Fruit fly (Drosophila melanogaster) whole organism, embryonic: ENCODE measurements around the gene CG12010.

Source experiments
- Awh ChIP-seq: fragments of 200-800 bp; sonication (Bioruptor generic); IDR thresholded peaks from 2 replicates; pipeline ENCODE4, ENCODE4 v1.3.6; 2022; ENCODE audit warnings: missing biosample characterization, missing genetic modification characterization
- CG10321 ChIP-seq: fragments of 200-800 bp; sonication (Bioruptor generic); IDR thresholded peaks from 2 replicates; pipeline ENCODE4 v1.3.6; 2022; ENCODE audit warnings: missing biosample characterization, missing genetic modification characterization
- CG11696 ChIP-seq: fragments of 200-800 bp; sonication (Bioruptor generic); IDR thresholded peaks from 2 replicates; pipeline ENCODE4 v1.3.6; 2022; ENCODE audit warnings: missing biosample characterization, missing genetic modification characterization
- CG12744 ChIP-seq: fragments of 200-800 bp; sonication (Bioruptor generic); optimal IDR thresholded peaks from 2 replicates; lab custom pipeline; 2016; ENCODE audit warnings: missing biosample characterization, missing genetic modification characterization
- CG15011 ChIP-seq: fragments of 200-800 bp; sonication (Bioruptor generic); optimal IDR thresholded peaks from 3 replicates; lab custom pipeline; 2018; ENCODE audit warnings: missing biosample characterization, mild to moderate bottlenecking, missing genetic modification characterization
- CG1647 ChIP-seq: fragments of 200-800 bp; sonication (Bioruptor generic); optimal IDR thresholded peaks from 3 replicates; lab custom pipeline; 2016; ENCODE audit warnings: missing biosample characterization, missing genetic modification characterization
- CG17361 ChIP-seq: fragments of 200-800 bp; sonication (Bioruptor generic); IDR thresholded peaks from 3 replicates; pipeline ENCODE4 v1.3.6; 2022; ENCODE audit warnings: missing biosample characterization, missing genetic modification characterization
- CG17612 ChIP-seq: fragments of 200-800 bp; sonication (Bioruptor generic); IDR thresholded peaks from 2 replicates; pipeline ENCODE4 v1.3.6; 2022; ENCODE audit warnings: missing biosample characterization, missing genetic modification characterization
- CG17829 ChIP-seq: fragments of 200-800 bp; optimal IDR thresholded peaks from 2 replicates; lab custom pipeline; 2019; ENCODE audit warnings: missing biosample characterization, mild to moderate bottlenecking, missing genetic modification characterization, moderate library complexity
- CG2129 ChIP-seq: fragments of 200-800 bp; sonication (Bioruptor generic); IDR thresholded peaks from 2 replicates; pipeline ENCODE4 v1.3.6; 2022; ENCODE audit warnings: missing biosample characterization, missing genetic modification characterization; ENCODE audit not compliant: partially characterized antibody
- CG2712 ChIP-seq: fragments of 200-800 bp; optimal IDR thresholded peaks from 3 replicates; lab custom pipeline; 2019; ENCODE audit warnings: missing biosample characterization, mild to moderate bottlenecking, missing genetic modification characterization, moderate library complexity
- CG30431 ChIP-seq: fragments of 200-800 bp; sonication (Bioruptor generic); optimal IDR thresholded peaks from 2 replicates; lab custom pipeline; 2017; ENCODE audit warnings: missing biosample characterization, missing genetic modification characterization
- CG3407 ChIP-seq: fragments of 200-800 bp; sonication (Bioruptor generic); optimal IDR thresholded peaks from 2 replicates; lab custom pipeline; 2018; ENCODE audit warnings: missing biosample characterization, mild to moderate bottlenecking, missing genetic modification characterization
- CG3995 ChIP-seq: fragments of 200-800 bp; sonication (Bioruptor generic); optimal IDR thresholded peaks from 3 replicates; lab custom pipeline; 2016; ENCODE audit warnings: missing biosample characterization, missing genetic modification characterization
- CG4360 ChIP-seq: fragments of 200-800 bp; sonication (Bioruptor generic); IDR thresholded peaks from 2 replicates; pipeline ENCODE4 v1.3.6; 2022; ENCODE audit warnings: missing biosample characterization, missing genetic modification characterization
- CG43689 ChIP-seq: fragments of 200-800 bp; sonication (Bioruptor generic); IDR thresholded peaks from 2 replicates; pipeline ENCODE4 v1.3.6; 2022; ENCODE audit warnings: missing biosample characterization, missing genetic modification characterization
- CG6689 ChIP-seq: fragments of 200-800 bp; sonication (Bioruptor generic); IDR thresholded peaks from 2 replicates; pipeline ENCODE4 v1.3.6; 2022; ENCODE audit warnings: missing biosample characterization, missing genetic modification characterization
- CG6813 ChIP-seq: fragments of 200-800 bp; sonication (Bioruptor generic); optimal IDR thresholded peaks from 2 replicates; lab custom pipeline; 2017; ENCODE audit warnings: missing biosample characterization, missing genetic modification characterization, mild to moderate bottlenecking, moderate library complexity, missing genetic modification reagents
- CG9876 ChIP-seq: fragments of 200-800 bp; sonication (Bioruptor generic); optimal IDR thresholded peaks from 2 replicates; lab custom pipeline; 2016; ENCODE audit warnings: missing biosample characterization, missing genetic modification characterization
- CTCF ChIP-seq: fragments of 200-800 bp; sonication (Bioruptor generic); optimal IDR thresholded peaks from 2 replicates; lab custom pipeline; 2017; ENCODE audit warnings: missing biosample characterization, mild to moderate bottlenecking, missing genetic modification characterization, moderate library complexity
- Doc3 ChIP-seq: fragments of 200-800 bp; sonication (Bioruptor generic); IDR thresholded peaks from 3 replicates; pipeline ENCODE4 v1.3.6; 2022; ENCODE audit warnings: missing biosample characterization, missing genetic modification characterization; ENCODE audit not compliant: partially characterized antibody
- Fer2 ChIP-seq: fragments of 200-800 bp; sonication (Bioruptor generic); optimal IDR thresholded peaks from 2 replicates; lab custom pipeline; 2018; ENCODE audit warnings: missing biosample characterization, mild to moderate bottlenecking, missing genetic modification characterization, moderate library complexity
- H2.0 ChIP-seq: fragments of 200-800 bp; sonication (Bioruptor generic); IDR thresholded peaks from 2 replicates; pipeline ENCODE4 v1.3.6; 2022; ENCODE audit warnings: missing biosample characterization, missing genetic modification characterization
- Hmx ChIP-seq: fragments of 200-800 bp; sonication (Bioruptor generic); optimal IDR thresholded peaks from 2 replicates; lab custom pipeline; 2016; ENCODE audit warnings: missing biosample characterization, missing genetic modification characterization
- Hr39 ChIP-seq: fragments of >200 bp; optimal IDR thresholded peaks from 2 replicates; lab custom pipeline; 2017
- Neu2 ChIP-seq: fragments of 200-800 bp; sonication (Bioruptor generic); optimal IDR thresholded peaks from 3 replicates; lab custom pipeline; 2016; ENCODE audit warnings: missing biosample characterization, missing genetic modification characterization, borderline replicate concordance
- NfI ChIP-seq: fragments of 200-800 bp; sonication (Bioruptor generic); optimal IDR thresholded peaks from 3 replicates; lab custom pipeline; 2018; ENCODE audit warnings: missing biosample characterization, mild to moderate bottlenecking, missing genetic modification characterization, moderate library complexity
- PHDP ChIP-seq: fragments of 200-800 bp; sonication (Bioruptor generic); optimal IDR thresholded peaks from 3 replicates; lab custom pipeline; 2018; ENCODE audit warnings: missing biosample characterization, mild to moderate bottlenecking, missing genetic modification characterization, moderate library complexity
- Rx ChIP-seq: fragments of 200-800 bp; sonication (Bioruptor generic); IDR thresholded peaks from 2 replicates; pipeline ENCODE4 v1.3.6; 2022; ENCODE audit warnings: missing biosample characterization, missing genetic modification characterization
- Spps ChIP-seq: fragments of 200-800 bp; sonication (Bioruptor generic); optimal IDR thresholded peaks from 2 replicates; lab custom pipeline; 2018; ENCODE audit warnings: missing biosample characterization, mild to moderate bottlenecking, missing genetic modification characterization
- Vsx1 ChIP-seq: fragments of 200-800 bp; sonication (Bioruptor generic); optimal IDR thresholded peaks from 2 replicates; lab custom pipeline; 2017; ENCODE audit warnings: missing biosample characterization, mild to moderate bottlenecking, missing genetic modification characterization, missing genetic modification reagents
- ab ChIP-seq: fragments of 200-800 bp; sonication (Bioruptor generic); optimal IDR thresholded peaks from 2 replicates; lab custom pipeline; 2016; ENCODE audit warnings: missing biosample characterization, missing genetic modification characterization
- ara ChIP-seq: fragments of 200-800 bp; sonication (Bioruptor generic); IDR thresholded peaks from 2 replicates; pipeline ENCODE4 v1.3.6; 2022; ENCODE audit warnings: missing biosample characterization, missing genetic modification characterization
- btn ChIP-seq: fragments of 200-800 bp; sonication (Bioruptor generic); optimal IDR thresholded peaks from 2 replicates; lab custom pipeline; 2016; ENCODE audit warnings: missing biosample characterization, missing genetic modification characterization
- crol ChIP-seq: fragments of 200-800 bp; sonication (Bioruptor generic); IDR thresholded peaks from 2 replicates; pipeline ENCODE4 v1.3.6; 2022; ENCODE audit warnings: missing biosample characterization, missing genetic modification characterization
- dati ChIP-seq: fragments of 200-800 bp; sonication (Bioruptor generic); IDR thresholded peaks from 2 replicates; pipeline ENCODE4 v1.3.6; 2022; ENCODE audit warnings: missing biosample characterization, missing genetic modification characterization
- dmrt99B ChIP-seq: fragments of 200-800 bp; sonication (Bioruptor generic); optimal IDR thresholded peaks from 2 replicates; lab custom pipeline; 2018; ENCODE audit warnings: missing biosample characterization, mild to moderate bottlenecking, missing genetic modification characterization, moderate library complexity
- ewg ChIP-seq: fragments of 200-800 bp; sonication (Bioruptor generic); optimal IDR thresholded peaks from 3 replicates; lab custom pipeline; 2017; ENCODE audit warnings: mild to moderate bottlenecking, missing biosample characterization, missing genetic modification reagents, missing genetic modification characterization
- grn ChIP-seq: fragments of 200-800 bp; sonication (Bioruptor generic); optimal IDR thresholded peaks from 3 replicates; lab custom pipeline; 2017; ENCODE audit warnings: missing biosample characterization, missing genetic modification characterization
- kay ChIP-seq: fragments of 200-800 bp; sonication (Bioruptor generic); optimal IDR thresholded peaks from 2 replicates; lab custom pipeline; 2016; ENCODE audit warnings: missing biosample characterization, missing genetic modification characterization
- lov ChIP-seq, 2 experiments: fragments of 200-800 bp in 1 of 2; fragments of >200 bp in 1 of 2; sonication (Bioruptor generic) in 1 of 2; IDR thresholded peaks in 1 of 2; optimal IDR thresholded peaks in 1 of 2; 2 replicates in 1 of 2; 3 replicates in 1 of 2; pipeline versions ENCODE4 v1.3.6 to Lab custom; 2017 to 2022; ENCODE audit warnings: missing biosample characterization in 1 of 2, missing genetic modification characterization in 1 of 2
- mld ChIP-seq: fragments of 200-800 bp; sonication (Bioruptor generic); IDR thresholded peaks from 3 replicates; pipeline ENCODE4 v1.3.6; 2022; ENCODE audit warnings: missing biosample characterization, missing genetic modification characterization; ENCODE audit not compliant: partially characterized antibody
- nmo ChIP-seq: fragments of 200-800 bp; sonication (Bioruptor generic); optimal IDR thresholded peaks from 2 replicates; lab custom pipeline; 2018; ENCODE audit warnings: missing biosample characterization, mild to moderate bottlenecking, missing genetic modification characterization, moderate library complexity
- nom ChIP-seq: fragments of 200-800 bp; sonication (Bioruptor generic); optimal IDR thresholded peaks from 2 replicates; lab custom pipeline; 2017; ENCODE audit warnings: missing biosample characterization, missing genetic modification characterization, mild to moderate bottlenecking, moderate library complexity, missing genetic modification reagents
- oc ChIP-seq: fragments of 200-800 bp; sonication (Bioruptor generic); optimal IDR thresholded peaks from 2 replicates; lab custom pipeline; 2018; ENCODE audit warnings: missing biosample characterization, mild to moderate bottlenecking, missing genetic modification characterization, moderate library complexity
- pita ChIP-seq: fragments of 200-800 bp; sonication (Bioruptor generic); optimal IDR thresholded peaks from 2 replicates; lab custom pipeline; 2017; ENCODE audit warnings: missing biosample characterization, mild to moderate bottlenecking, missing genetic modification characterization
- prd ChIP-seq, 3 experiments: fragments of >200 bp in 2 of 3; fragments of 200-800 bp in 1 of 3; sonication (Bioruptor generic) in 1 of 3; optimal IDR thresholded peaks in 2 of 3; IDR thresholded peaks in 1 of 3; 2 replicates in 2 of 3; 3 replicates in 1 of 3; pipeline versions ENCODE4 v1.3.6 to Lab custom; 2017 to 2022; ENCODE audit warnings: missing biosample characterization in 1 of 3, missing genetic modification characterization in 1 of 3
- so ChIP-seq: fragments of 200-800 bp; sonication (Bioruptor generic); IDR thresholded peaks from 3 replicates; pipeline ENCODE4 v1.3.6; 2022; ENCODE audit warnings: missing biosample characterization, missing genetic modification characterization
- wor ChIP-seq: fragments of 200-800 bp; sonication (Bioruptor generic); IDR thresholded peaks from 2 replicates; pipeline ENCODE4 v1.3.6; 2022; ENCODE audit warnings: missing biosample characterization, missing genetic modification characterization

The CG12010 gene

DNA sequence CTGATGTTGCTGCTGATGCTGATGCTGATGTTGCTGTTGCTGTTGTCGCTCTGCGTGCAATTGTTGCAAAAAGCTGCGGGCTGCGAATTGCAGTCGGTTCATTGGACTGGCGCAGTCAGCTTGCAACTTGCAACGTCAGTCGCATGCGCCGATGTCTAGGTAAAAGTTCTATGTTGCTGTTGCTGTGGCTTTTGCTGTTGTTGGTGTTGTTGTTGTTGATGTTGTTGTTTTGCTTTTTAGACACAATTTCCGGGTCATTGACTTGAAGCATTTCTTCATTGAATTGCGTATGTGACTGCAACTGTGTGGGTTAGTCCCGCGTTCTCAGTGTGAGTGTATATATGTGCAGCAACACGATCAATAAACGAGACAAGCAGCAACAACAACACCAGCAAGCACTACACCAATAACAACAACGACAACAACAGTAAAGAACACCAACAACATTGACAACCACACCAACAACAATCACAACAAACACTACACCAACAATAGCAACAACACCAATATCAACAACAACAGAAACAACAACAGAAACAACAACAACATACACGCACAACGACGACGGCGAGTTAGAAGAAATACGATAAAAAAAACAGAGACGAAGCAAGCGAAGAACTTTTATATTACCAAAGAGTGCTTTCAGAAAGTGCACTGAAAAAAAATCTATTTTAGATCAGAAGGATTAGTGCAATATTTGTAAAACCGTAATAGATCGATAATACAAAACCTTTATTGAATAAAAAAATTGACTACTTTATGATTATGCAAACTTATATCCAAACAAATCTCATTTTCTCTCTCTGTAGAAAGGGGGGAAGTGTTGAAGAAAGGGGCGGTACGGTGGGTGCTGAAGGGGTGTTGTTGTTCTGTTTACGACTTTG, 20.1 kb downstream of the CG12010 start (continued):
- TF ChIP-seq nom (GFP tag; lab: Kevin White, UChicago) (peak; percentile 89), mld (GFP tag; lab: Robert Waterston, UW) (no peak), PHDP (peak; percentile 64), CG10321 (GFP tag; lab: Robert Waterston, UW) (no peak), CG15011 (GFP tag; lab: Kevin White, UChicago) (no peak), CG30431 (GFP tag; lab: Kevin White, UChicago) (no peak), wor (peak; percentile 65), CG17612 (0 out of 2 replicates have a peak, but pooled peaks have one; percentile 4), ab (no peak), lov (optimal IDR thresholded peaks at IDR 0.05; lab: Kevin White, UChicago) (no peak), lov (GFP tag; IDR thresholded peaks at IDR 0.05; lab: Robert Waterston, UW) (peak; percentile 92), Awh (GFP tag; lab: Robert Waterston, UW) (peak; percentile 87), btn (GFP tag; lab: Kevin White, UChicago) (no peak), CG1647 (GFP tag; lab: Kevin White, UChicago) (no peak), CG11696 (GFP tag; lab: Robert Waterston, UW) (peak; percentile 56), Vsx1 (GFP tag; lab: Kevin White, UChicago) (no peak), prd (optimal IDR thresholded peaks at IDR 0.05; lab: Kevin White, UChicago) (no peak), prd (GFP tag; IDR thresholded peaks at IDR 0.05; lab: Robert Waterston, UW) (no peak; the same call in none of the 3 replicates), kay (GFP tag; lab: Kevin White, UChicago) (peak; percentile 74), Doc3 (GFP tag; lab: Robert Waterston, UW) (no peak), Hmx (no peak), CG17829 (tag; lab: Kevin White, UChicago) (peak; percentile 89), Neu2 (GFP tag; lab: Kevin White, UChicago) (no peak), ara (GFP tag; lab: Robert Waterston, UW) (peak; percentile 88), CG43689 (GFP tag; lab: Robert Waterston, UW) (peak; percentile 62), Hr39 (lab: Kevin White, UChicago) (no peak), so (no peak; the same call in 2 of the 3 replicates), ewg (GFP tag; lab: Kevin White, UChicago) (no peak), CG3995 (no peak), CTCF (peak; percentile 33), CG4360 (GFP tag; lab: Robert Waterston, UW) (peak; percentile 100), CG17361 (peak; percentile 91; the same call in 2 of the 3 replicates), CG12744 (GFP tag; lab: Kevin White, UChicago) (no peak), Rx (GFP tag; lab: Robert Waterston, UW) (peak; percentile 76), dmrt99B (tag; lab: Kevin White, UChicago) (peak; percentile 88), oc (tag; lab: Kevin White, UChicago) (peak; percentile 68), CG6813 (no peak), CG2129 (GFP tag; lab: Robert Waterston, UW) (no peak), H2.0 (GFP tag; lab: Robert Waterston, UW) (peak; percentile 88), Spps (tag; lab: Kevin White, UChicago) (peak; percentile 81), CG6689 (GFP tag; lab: Robert Waterston, UW) (no peak; the same call in none of the 2 replicates), pita (GFP tag; lab: Kevin White, UChicago) (no peak), CG9876 (GFP tag; lab: Kevin White, UChicago) (no peak), dati (peak; percentile 86), NfI (GFP tag; lab: Kevin White, UChicago) (no peak), CG3407 (GFP tag; lab: Kevin White, UChicago) (peak; percentile 72), Fer2 (peak; percentile 48), CG2712 (tag; lab: Kevin White, UChicago) (peak; percentile 93), nmo (GFP tag; lab: Kevin White, UChicago) (no peak), crol (peak; percentile 97), grn (GFP tag; lab: Kevin White, UChicago) (peak; percentile 64)
